Worm (Caenorhabditis elegans): ENCODE results near the gene Y38H6C.21.

- TF ChIP-seq pha-4 (tag; optimal IDR thresholded peaks at IDR 0.05) (no peak), ama-1 (optimal IDR thresholded peaks at IDR 0.05) (no peak), Y22D7AL.16 (tag; optimal IDR thresholded peaks at IDR 0.05) (no peak), pag-3 (tag; optimal IDR thresholded peaks at IDR 0.05; ENCODE audit: borderline replicate concordance) (no peak)
Observed at ce11 chrV:20604606-20605155, 49.6 kb upstream of the Y38H6C.21 start, which contains the start of gene ttr-57.

Measured in whole organism, late embryonic.